Worm (Caenorhabditis elegans): ENCODE measurements around the gene tag-153.

Gene tag-153

ce11 chrV:9316970-9317369 lies 5.9 kb upstream of the tag-153 start:
- TF ChIP-seq skn-1 (tag; optimal IDR thresholded peaks at IDR 0.05) (no peak), lin-14 (GFP tag; optimal IDR thresholded peaks at IDR 0.05) (peak; percentile 29), C04F5.9 (tag; optimal IDR thresholded peaks at IDR 0.05) (no peak), lin-15B (tag; optimal IDR thresholded peaks at IDR 0.05) (no peak), nhr-84 (tag; optimal IDR thresholded peaks at IDR 0.05) (no peak), nhr-47 (tag; optimal IDR thresholded peaks at IDR 0.05) (no peak), Y116A8C.19 (tag; optimal IDR thresholded peaks at IDR 0.05; ENCODE audit: borderline replicate concordance) (no peak), dpl-1 (GFP tag; optimal IDR thresholded peaks at IDR 0.05) (no peak), fkh-10 (GFP tag; optimal IDR thresholded peaks at IDR 0.05) (peak; percentile 80), xbp-1 (tag; optimal IDR thresholded peaks at IDR 0.05) (no peak), efl-3 (GFP tag; optimal IDR thresholded peaks at IDR 0.05) (no peak), mab-9 (GFP tag; IDR thresholded peaks at IDR 0.05) (no peak)

- TF ChIP-seq ztf-11 (tag; optimal IDR thresholded peaks at IDR 0.05) (peak in 1 of 2 experiments; percentile 29), aly-2 (tag; optimal IDR thresholded peaks at IDR 0.05) (no peak), nhr-47 (tag; optimal IDR thresholded peaks at IDR 0.05) (peak; percentile 55), nhr-85 (tag) (peak; percentile 55), ceh-8 (GFP tag; optimal IDR thresholded peaks at IDR 0.05) (peak; percentile 24), snu-23 (GFP tag; optimal IDR thresholded peaks at IDR 0.05) (peak; percentile 54), mep-1 (tag; optimal IDR thresholded peaks at IDR 0.05) (peak; percentile 57), lsy-2 (tag; optimal IDR thresholded peaks at IDR 0.05) (peak; percentile 6 to 48), ama-1 (optimal IDR thresholded peaks at IDR 0.05) (no peak), efl-1 (optimal IDR thresholded peaks at IDR 0.05) (peak; percentile 15 to 22), efl-1 (GFP tag; optimal IDR thresholded peaks at IDR 0.05 in 1 of 2) (peak in 1 of 2 experiments; percentile 93), lin-14 (GFP tag; optimal IDR thresholded peaks at IDR 0.05) (peak; percentile 34), dsc-1 (tag; optimal IDR thresholded peaks at IDR 0.05) (peak; percentile 36), blmp-1 (tag; optimal IDR thresholded peaks at IDR 0.05) (peak; percentile 6), ets-5 (GFP tag; IDR thresholded peaks at IDR 0.05) (no peak), mab-9 (GFP tag; IDR thresholded peaks at IDR 0.05) (0 out of 2 replicates have a peak, but pooled peaks have one; percentile 34), lin-35 (GFP tag; optimal IDR thresholded peaks at IDR 0.05) (peak in 1 of 2 experiments; percentile 63), skn-1 (tag; optimal IDR thresholded peaks at IDR 0.05) (peak; percentile 39), F16B12.6 (tag; optimal IDR thresholded peaks at IDR 0.05) (no peak), nhr-77 (tag; optimal IDR thresholded peaks at IDR 0.05) (peak; percentile 8), fos-1 (tag; optimal IDR thresholded peaks at IDR 0.05) (peak; percentile 31), snpc-4 (tag; optimal IDR thresholded peaks at IDR 0.05) (no peak), grh-1 (GFP tag; IDR thresholded peaks at IDR 0.05) (no peak), efl-3 (GFP tag; optimal IDR thresholded peaks at IDR 0.05) (no peak), unc-130 (tag; optimal IDR thresholded peaks at IDR 0.05) (peak; percentile 9), hpl-2 (GFP tag; optimal IDR thresholded peaks at IDR 0.05) (no peak), rnt-1 (tag; optimal IDR thresholded peaks at IDR 0.05) (peak; percentile 48), nhr-76 (tag; optimal IDR thresholded peaks at IDR 0.05) (peak; percentile 1), swsn-7 (tag; optimal IDR thresholded peaks at IDR 0.05) (peak; percentile 30), dpl-1 (GFP tag; optimal IDR thresholded peaks at IDR 0.05) (peak in 2 of 3 experiments; percentile 27 to 30), xbp-1 (tag; optimal IDR thresholded peaks at IDR 0.05) (peak; percentile 19), jun-1 (tag; optimal IDR thresholded peaks at IDR 0.05) (no peak), nhr-20 (tag; optimal IDR thresholded peaks at IDR 0.05) (peak; percentile 50), elt-2 (tag; optimal IDR thresholded peaks at IDR 0.05) (peak; percentile 47), C16A3.4 (tag; optimal IDR thresholded peaks at IDR 0.05) (peak; percentile 33), pag-3 (tag; optimal IDR thresholded peaks at IDR 0.05; ENCODE audit: borderline replicate concordance, insufficient read depth) (no peak), isw-1 (GFP tag; IDR thresholded peaks at IDR 0.05) (no peak), mdl-1 (tag; optimal IDR thresholded peaks at IDR 0.05) (peak in 1 of 2 experiments; percentile 51), nhr-19 (GFP tag; conservative IDR thresholded peaks at IDR 0.05) (peak; percentile 58), nhr-71 (tag; optimal IDR thresholded peaks at IDR 0.05) (peak; percentile 59), nhr-90 (tag; optimal IDR thresholded peaks at IDR 0.05; ENCODE audit: poor library complexity) (peak; percentile 59), lin-39 (tag; optimal IDR thresholded peaks at IDR 0.05) (no peak), ztf-4 (tag; optimal IDR thresholded peaks at IDR 0.05) (peak; percentile 6), fkh-8 (tag; optimal IDR thresholded peaks at IDR 0.05) (no peak), irx-1 (tag; optimal IDR thresholded peaks at IDR 0.05) (peak; percentile 27), unc-98 (GFP tag; IDR thresholded peaks at IDR 0.05) (no peak)
Measured at ce11 chrV:9318046-9318445, 4.8 kb upstream of the tag-153 start, which contains the start of gene kvs-3. Gene kvs-3, plus strand, starts transcription at chrV:9318311.

Data from whole organism, L1 larva.